Fruit fly (Drosophila melanogaster) whole organism, embryonic: ENCODE data around the gene CG32237.

Experiments used
- Atf-2 ChIP-seq: fragments of 200-800 bp; sonication (Bioruptor generic); optimal IDR thresholded peaks from 2 replicates; lab custom pipeline; 2016; ENCODE audit warnings: missing biosample characterization, missing genetic modification characterization
- Atf3 ChIP-seq: fragments of 200-800 bp; sonication (Bioruptor generic); optimal IDR thresholded peaks from 3 replicates; lab custom pipeline; 2016; ENCODE audit warnings: missing biosample characterization, missing genetic modification characterization
- BtbVII ChIP-seq: fragments of 200-800 bp; sonication (Bioruptor generic); optimal IDR thresholded peaks from 3 replicates; lab custom pipeline; 2017; ENCODE audit warnings: missing biosample characterization, mild to moderate bottlenecking, missing genetic modification characterization
- CG10274 ChIP-seq: fragments of 200-800 bp; sonication (Bioruptor generic); optimal IDR thresholded peaks from 3 replicates; lab custom pipeline; 2017; ENCODE audit warnings: missing biosample characterization, mild to moderate bottlenecking, missing genetic modification characterization
- CG15011 ChIP-seq: fragments of 200-800 bp; sonication (Bioruptor generic); optimal IDR thresholded peaks from 3 replicates; lab custom pipeline; 2018; ENCODE audit warnings: missing biosample characterization, mild to moderate bottlenecking, missing genetic modification characterization
- CG17361 ChIP-seq: fragments of 200-800 bp; sonication (Bioruptor generic); IDR thresholded peaks from 3 replicates; pipeline ENCODE4 v1.3.6; 2022; ENCODE audit warnings: missing biosample characterization, missing genetic modification characterization
- CG32532 ChIP-seq: fragments of 200-800 bp; sonication (Bioruptor generic); IDR thresholded peaks from 2 replicates; pipeline ENCODE4 v1.3.6; 2022; ENCODE audit warnings: missing biosample characterization, missing genetic modification characterization
- CG32767 ChIP-seq: fragments of 200-800 bp; sonication (Bioruptor generic); IDR thresholded peaks from 2 replicates; pipeline ENCODE4 v1.3.6; 2022; ENCODE audit warnings: missing biosample characterization, missing genetic modification characterization
- CG34376 ChIP-seq: fragments of 200-800 bp; sonication (Bioruptor generic); optimal IDR thresholded peaks from 2 replicates; lab custom pipeline; 2018; ENCODE audit warnings: missing biosample characterization, mild to moderate bottlenecking, missing genetic modification characterization
- CG34422 ChIP-seq: fragments of 200-800 bp; sonication (Bioruptor generic); IDR thresholded peaks from 3 replicates; pipeline ENCODE4 v1.3.6; 2022; ENCODE audit warnings: missing biosample characterization, missing genetic modification characterization
- CG5245 ChIP-seq: fragments of 200-800 bp; sonication (Bioruptor generic); optimal IDR thresholded peaks from 3 replicates; lab custom pipeline; 2016; ENCODE audit warnings: missing biosample characterization, missing genetic modification characterization
- CG6272 ChIP-seq: fragments of 200-800 bp; sonication (Bioruptor generic); IDR thresholded peaks from 2 replicates; pipeline ENCODE4 v1.3.6; 2022; ENCODE audit warnings: missing biosample characterization, missing genetic modification characterization
- CG7556 ChIP-seq: fragments of 200-800 bp; sonication (Bioruptor generic); optimal IDR thresholded peaks from 2 replicates; lab custom pipeline; 2017; ENCODE audit warnings: missing biosample characterization, mild to moderate bottlenecking, missing genetic modification characterization
- CG7928 ChIP-seq: fragments of 200-800 bp; sonication (Bioruptor generic); optimal IDR thresholded peaks from 2 replicates; lab custom pipeline; 2017; ENCODE audit warnings: missing biosample characterization, mild to moderate bottlenecking, missing genetic modification characterization
- CG8089 ChIP-seq: fragments of 200-800 bp; sonication (Bioruptor generic); optimal IDR thresholded peaks from 3 replicates; lab custom pipeline; 2016; ENCODE audit warnings: missing biosample characterization, missing genetic modification characterization
- CTCF ChIP-seq: fragments of 200-800 bp; sonication (Bioruptor generic); optimal IDR thresholded peaks from 2 replicates; lab custom pipeline; 2017; ENCODE audit warnings: missing biosample characterization, mild to moderate bottlenecking, missing genetic modification characterization, moderate library complexity
- Fer1 ChIP-seq: fragments of 200-800 bp; sonication (Bioruptor generic); optimal IDR thresholded peaks from 2 replicates; lab custom pipeline; 2017; ENCODE audit warnings: missing biosample characterization, mild to moderate bottlenecking, missing genetic modification characterization
- HmgZ ChIP-seq: fragments of 200-800 bp; sonication (Bioruptor generic); optimal IDR thresholded peaks from 2 replicates; lab custom pipeline; 2018; ENCODE audit warnings: missing biosample characterization, mild to moderate bottlenecking, missing genetic modification characterization
- Hmr ChIP-seq: fragments of 200-800 bp; sonication (Bioruptor generic); optimal IDR thresholded peaks from 3 replicates; lab custom pipeline; 2017; ENCODE audit warnings: mild to moderate bottlenecking, missing biosample characterization, missing genetic modification reagents, missing genetic modification characterization
- Hmx ChIP-seq: fragments of 200-800 bp; sonication (Bioruptor generic); optimal IDR thresholded peaks from 2 replicates; lab custom pipeline; 2016; ENCODE audit warnings: missing biosample characterization, missing genetic modification characterization
- Kr ChIP-seq: fragments of 200-800 bp; sonication (Bioruptor generic); optimal IDR thresholded peaks from 2 replicates; lab custom pipeline; 2017; ENCODE audit warnings: missing biosample characterization, mild to moderate bottlenecking, missing genetic modification characterization
- Max ChIP-seq: fragments of 200-800 bp; sonication (Bioruptor generic); optimal IDR thresholded peaks from 2 replicates; lab custom pipeline; 2016; ENCODE audit warnings: missing biosample characterization, mild to moderate bottlenecking, missing genetic modification characterization
- Med ChIP-seq: fragments of 200-800 bp; sonication (Bioruptor generic); peaks from one replicate; lab custom pipeline; 2016; ENCODE audit warnings: missing biosample characterization, missing genetic modification characterization, mild to moderate bottlenecking, inconsistent platforms, moderate library complexity
- Nf-YA ChIP-seq: fragments of 200-800 bp; sonication (Bioruptor generic); IDR thresholded peaks from 2 replicates; pipeline ENCODE4 v1.3.6; 2022; ENCODE audit warnings: missing biosample characterization, missing genetic modification characterization
- Oli ChIP-seq: fragments of 200-800 bp; sonication (Bioruptor generic); optimal IDR thresholded peaks from 2 replicates; lab custom pipeline; 2018; ENCODE audit warnings: missing biosample characterization, mild to moderate bottlenecking, missing genetic modification characterization, moderate library complexity
- Ptx1 ChIP-seq: fragments of 200-800 bp; sonication (Bioruptor generic); IDR thresholded peaks from 2 replicates; pipeline ENCODE4 v1.3.6; 2022; ENCODE audit warnings: missing biosample characterization, missing genetic modification characterization
- Usf ChIP-seq: fragments of 200-800 bp; sonication (Bioruptor generic); optimal IDR thresholded peaks from 2 replicates; lab custom pipeline; 2017; ENCODE audit warnings: missing genotype, missing biosample characterization, missing genetic modification characterization
- al ChIP-seq: fragments of 200-800 bp; sonication (Bioruptor generic); IDR thresholded peaks from 2 replicates; pipeline ENCODE4 v1.3.6; 2022; ENCODE audit warnings: missing biosample characterization, missing genetic modification characterization
- chn ChIP-seq: fragments of 200-800 bp; sonication (Bioruptor generic); optimal IDR thresholded peaks from 2 replicates; lab custom pipeline; 2016; ENCODE audit warnings: missing biosample characterization, missing genetic modification characterization
- ci ChIP-seq: fragments of 200-800 bp; sonication (Bioruptor generic); IDR thresholded peaks from 3 replicates; pipeline ENCODE4 v1.3.6; 2022; ENCODE audit warnings: missing biosample characterization, missing genetic modification characterization
- cwo ChIP-seq: fragments of 200-800 bp; sonication (Bioruptor generic); optimal IDR thresholded peaks from 3 replicates; lab custom pipeline; 2017; ENCODE audit warnings: missing biosample characterization, missing genetic modification characterization, mild to moderate bottlenecking, moderate library complexity, missing genetic modification reagents
- dan ChIP-seq: fragments of 200-800 bp; sonication (Bioruptor generic); IDR thresholded peaks from 2 replicates; pipeline ENCODE4 v1.3.6; 2022; ENCODE audit warnings: missing biosample characterization, missing genetic modification characterization
- disco-r ChIP-seq: fragments of 200-800 bp; sonication (Bioruptor generic); optimal IDR thresholded peaks from 2 replicates; lab custom pipeline; 2016; ENCODE audit warnings: missing biosample characterization, missing genetic modification characterization
- dm ChIP-seq: fragments of 200-800 bp; sonication (Bioruptor generic); optimal IDR thresholded peaks from 3 replicates; lab custom pipeline; 2016; ENCODE audit warnings: missing biosample characterization, missing genetic modification characterization
- dpn ChIP-seq, 2 experiments: fragments of 200-800 bp; sonication (Bioruptor generic); optimal IDR thresholded peaks; 3 replicates each; lab custom pipeline; 2016; ENCODE audit warnings: missing biosample characterization in 2 of 2, missing genetic modification characterization in 2 of 2
- gem ChIP-seq: fragments of 200-800 bp; sonication (Bioruptor generic); optimal IDR thresholded peaks from 2 replicates; lab custom pipeline; 2019; ENCODE audit warnings: missing biosample characterization, mild to moderate bottlenecking, missing genetic modification characterization, moderate library complexity
- gfzf ChIP-seq: fragments of 200-800 bp; sonication (Bioruptor generic); optimal IDR thresholded peaks from 2 replicates; lab custom pipeline; 2016; ENCODE audit warnings: missing biosample characterization, mild to moderate bottlenecking, missing genetic modification characterization, moderate library complexity
- h ChIP-seq: fragments of >200 bp; optimal IDR thresholded peaks from 2 replicates; lab custom pipeline; 2017
- her ChIP-seq: fragments of 200-800 bp; sonication (Bioruptor generic); optimal IDR thresholded peaks from 2 replicates; lab custom pipeline; 2016; ENCODE audit warnings: missing biosample characterization, missing genetic modification characterization
- ind ChIP-seq: fragments of 200-800 bp; sonication (Bioruptor generic); optimal IDR thresholded peaks from 3 replicates; lab custom pipeline; 2016; ENCODE audit warnings: missing biosample characterization, missing genetic modification characterization
- jing ChIP-seq: fragments of 200-800 bp; sonication (Bioruptor generic); optimal IDR thresholded peaks from 2 replicates; lab custom pipeline; 2018; ENCODE audit warnings: missing biosample characterization, mild to moderate bottlenecking, missing genetic modification characterization
- mirr ChIP-seq: fragments of 200-800 bp; sonication (Bioruptor generic); optimal IDR thresholded peaks from 3 replicates; lab custom pipeline; 2018; ENCODE audit warnings: missing biosample characterization, mild to moderate bottlenecking, missing genetic modification characterization
- nmo ChIP-seq: fragments of 200-800 bp; sonication (Bioruptor generic); optimal IDR thresholded peaks from 2 replicates; lab custom pipeline; 2018; ENCODE audit warnings: missing biosample characterization, mild to moderate bottlenecking, missing genetic modification characterization, moderate library complexity
- pb ChIP-seq: fragments of 200-800 bp; sonication (Bioruptor generic); optimal IDR thresholded peaks from 3 replicates; lab custom pipeline; 2016; ENCODE audit warnings: missing biosample characterization, missing genetic modification characterization
- phol ChIP-seq: fragments of 200-800 bp; sonication (Bioruptor generic); optimal IDR thresholded peaks from 3 replicates; lab custom pipeline; 2018; ENCODE audit warnings: missing biosample characterization, mild to moderate bottlenecking, missing genetic modification characterization, moderate library complexity
- ro ChIP-seq: fragments of 200-800 bp; sonication (Bioruptor generic); IDR thresholded peaks from 2 replicates; pipeline ENCODE4 v1.3.6; 2022; ENCODE audit warnings: missing biosample characterization, missing genetic modification characterization
- salm ChIP-seq: fragments of 200-800 bp; sonication (Bioruptor generic); optimal IDR thresholded peaks from 2 replicates; lab custom pipeline; 2018; ENCODE audit warnings: missing biosample characterization, mild to moderate bottlenecking, missing genetic modification characterization
- sr ChIP-seq: fragments of 200-800 bp; sonication (Bioruptor generic); IDR thresholded peaks from 3 replicates; pipeline ENCODE4 v1.3.6; 2022; ENCODE audit warnings: missing biosample characterization, missing genetic modification characterization
- tgo ChIP-seq: fragments of 200-800 bp; sonication (Bioruptor generic); IDR thresholded peaks from 3 replicates; pipeline ENCODE4 v1.3.6; 2022; ENCODE audit warnings: missing biosample characterization, missing genetic modification characterization
- vfl ChIP-seq: fragments of 200-800 bp; sonication (Bioruptor generic); optimal IDR thresholded peaks from 2 replicates; lab custom pipeline; 2016; ENCODE audit warnings: missing biosample characterization, missing genetic modification characterization
- z ChIP-seq: fragments of 200-800 bp; sonication (Bioruptor generic); IDR thresholded peaks from 3 replicates; pipeline ENCODE4 v1.3.6; 2022; ENCODE audit warnings: missing biosample characterization, missing genetic modification characterization

Gene CG32237

DNA sequence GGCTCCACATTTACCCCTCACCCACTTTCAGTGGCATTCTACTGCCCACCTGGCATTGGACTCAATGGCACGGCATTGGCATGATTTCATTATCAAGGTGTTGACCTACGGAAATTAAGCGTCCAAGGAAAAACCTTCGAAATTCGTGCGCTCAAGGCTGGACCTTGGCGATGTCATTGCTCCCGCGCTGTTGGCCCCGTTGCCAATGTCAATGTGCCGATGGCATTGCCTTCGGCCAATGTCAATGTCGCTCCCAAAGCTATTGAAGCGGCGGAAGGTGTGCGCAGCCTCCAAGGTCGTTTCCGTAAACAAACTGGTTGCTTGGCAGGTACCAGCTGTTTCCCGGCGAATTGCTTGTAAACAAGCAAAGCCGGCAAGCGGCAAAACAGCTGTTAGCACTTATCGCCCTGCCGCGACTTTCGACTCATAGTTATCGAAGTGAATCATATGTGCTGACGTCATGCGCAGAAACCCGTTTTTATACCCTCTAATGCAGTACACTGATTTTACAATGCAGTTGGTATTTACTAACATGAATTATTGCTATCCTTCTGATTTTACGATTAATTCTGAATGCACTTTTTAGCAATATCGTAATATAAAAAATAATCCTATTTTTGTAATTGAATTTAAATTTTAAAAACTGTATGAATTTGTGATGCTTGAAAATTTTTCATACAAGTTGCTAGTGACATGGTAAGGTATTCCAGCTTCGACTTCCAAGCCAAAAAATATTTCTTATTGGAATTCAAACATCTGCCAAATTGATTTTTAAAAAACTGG, 27.7 kb downstream of the CG32237 start (continued):
- TF ChIP-seq CTCF (GFP tag; lab: Kevin White, UChicago) (peak; percentile 55), salm (peak; percentile 88), CG7556 (peak; percentile 95), vfl (GFP tag; lab: Kevin White, UChicago) (peak; percentile 86), phol (tag; lab: Kevin White, UChicago) (peak; percentile 93), gem (tag; lab: Kevin White, UChicago) (peak; percentile 98), Usf (GFP tag; lab: Kevin White, UChicago) (peak; percentile 91), CG32532 (GFP tag; lab: Robert Waterston, UW) (peak; percentile 98), Fer1 (peak; percentile 93), Hmx (no peak), z (GFP tag; lab: Robert Waterston, UW) (no peak), dan (GFP tag; lab: Robert Waterston, UW) (peak; percentile 83), pb (GFP tag; lab: Kevin White, UChicago) (peak; percentile 69), CG15011 (GFP tag; lab: Kevin White, UChicago) (peak; percentile 89), mirr (peak; percentile 81), sr (peak; percentile 77; the same call in 1 of the 3 replicates), CG5245 (peak; percentile 92), CG7928 (GFP tag; lab: Kevin White, UChicago) (peak; percentile 70), CG17361 (GFP tag; lab: Robert Waterston, UW) (no peak; the same call in 2 of the 3 replicates), al (GFP tag; lab: Robert Waterston, UW) (peak; percentile 97), BtbVII (peak; percentile 95), dm (GFP tag; lab: Kevin White, UChicago) (peak; percentile 82), CG10274 (GFP tag; lab: Kevin White, UChicago) (peak; percentile 78), tgo (GFP tag; lab: Robert Waterston, UW) (peak; percentile 96), her (peak; percentile 72), dpn (GFP tag; optimal IDR thresholded peaks at IDR 0.05; lab: Kevin White, UChicago) (peak; percentile 94 to 97), cwo (GFP tag; lab: Kevin White, UChicago) (peak; percentile 90), ro (peak; percentile 94), Kr (peak; percentile 87), disco-r (GFP tag; lab: Kevin White, UChicago) (peak; percentile 60), CG8089 (GFP tag; lab: Kevin White, UChicago) (peak; percentile 81), CG34376 (GFP tag; lab: Kevin White, UChicago) (peak; percentile 77), CG34422 (peak; percentile 99), Max (GFP tag; lab: Kevin White, UChicago) (peak; percentile 96), h (lab: Kevin White, UChicago) (no peak), CG32767 (GFP tag; lab: Robert Waterston, UW) (peak; percentile 96), ind (GFP tag; lab: Kevin White, UChicago) (peak; percentile 96), Med (GFP tag; lab: Kevin White, UChicago) (peak; percentile 98), Atf-2 (peak; percentile 88), Nf-YA (GFP tag; lab: Robert Waterston, UW) (peak; percentile 95), gfzf (no peak), nmo (peak; percentile 97), chn (GFP tag; lab: Kevin White, UChicago) (peak; percentile 94), jing (GFP tag; lab: Kevin White, UChicago) (peak; percentile 84), ci (GFP tag; lab: Robert Waterston, UW) (peak; percentile 98), Atf3 (peak; percentile 88), CG6272 (GFP tag; lab: Robert Waterston, UW) (peak; percentile 95), Ptx1 (peak; percentile 96), Oli (tag; lab: Kevin White, UChicago) (peak; percentile 96), Hmr (GFP tag; lab: Kevin White, UChicago) (peak; percentile 95), HmgZ (tag; lab: Kevin White, UChicago) (peak; percentile 95)
